Worm (Caenorhabditis elegans) whole organism, L4/young adult: ENCODE data around the gene col-83.

Experiments used
- W03F9.2 ChIP-seq: fragments of 150-350 bp; optimal IDR thresholded peaks from 2 replicates; lab custom pipeline; 2014; ENCODE audit warnings: missing biosample characterization, missing genetic modification characterization
- dao-5 ChIP-seq: sonication (generic microtip); optimal IDR thresholded peaks from 2 replicates; lab custom pipeline; 2016; ENCODE audit warnings: missing genotype, missing genetic modification characterization, moderate library complexity, missing compliant biosample characterization
- him-1 ChIP-seq: sonication (generic microtip); optimal IDR thresholded peaks from 2 replicates; lab custom pipeline; 2016; ENCODE audit warnings: missing genotype, missing genetic modification reagents, missing genetic modification characterization, missing compliant biosample characterization

DNA sequence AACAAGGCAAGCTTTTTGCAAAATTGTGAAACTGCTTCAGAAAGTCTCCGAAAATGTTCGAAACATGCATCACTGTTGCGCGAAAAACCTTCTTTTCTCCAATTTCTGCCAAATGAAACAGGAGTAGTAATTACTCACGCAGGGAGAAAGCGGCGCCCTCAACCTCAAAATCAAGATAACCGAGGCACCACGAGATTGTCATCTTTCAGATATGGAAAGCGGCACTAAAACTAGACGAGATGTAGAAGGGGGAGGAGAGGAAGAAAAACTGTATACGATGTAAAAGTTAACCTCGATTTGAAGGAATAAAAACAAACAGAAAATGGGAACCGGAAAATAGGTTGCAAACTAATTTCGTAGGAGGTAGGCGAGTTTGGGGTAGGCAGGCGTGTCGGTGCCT is 30.8 kb upstream of the col-83 start:
- no peak for TF ChIP-seq him-1
- no peak for TF ChIP-seq W03F9.2 (tag; lab: Kevin White, UChicago)
- TF ChIP-seq dao-5 (tag; lab: Kevin White, UChicago), result no peak
